Worm (Caenorhabditis elegans) whole organism, midembryonic: ENCODE measurements around the gene cdr-6.

Experiments
- T22C8.4 ChIP-seq: fragments of 200-800 bp; sonication (Bioruptor generic); IDR thresholded peaks from 2 replicates; pipeline ENCODE4 v1.3.6; 2022; ENCODE audit warnings: missing genetic modification characterization, missing compliant biosample characterization
- cog-1 ChIP-seq: sonication (generic microtip); optimal IDR thresholded peaks from 2 replicates; lab custom pipeline; 2016; ENCODE audit warnings: missing genetic modification characterization, missing compliant biosample characterization
- flt-1 ChIP-seq: fragments of 200-800 bp; sonication (Bioruptor generic); IDR thresholded peaks from 2 replicates; pipeline ENCODE4 v1.3.6; 2022; ENCODE audit warnings: missing genetic modification characterization, missing compliant biosample characterization
- klf-2 ChIP-seq: fragments of 200-800 bp; sonication (Bioruptor generic); conservative IDR thresholded peaks from 2 replicates; pipeline ENCODE4 v1.3.6; 2022; ENCODE audit warnings: missing genetic modification reagents, missing genetic modification characterization, missing compliant biosample characterization
- med-1 ChIP-seq: sonication (generic microtip); optimal IDR thresholded peaks from 2 replicates; lab custom pipeline; 2017; ENCODE audit warnings: missing genetic modification characterization, mild to moderate bottlenecking, missing compliant biosample characterization, antibody characterized with exemption, missing genetic modification reagents; ENCODE audit not compliant: insufficient read depth
- ref-1 ChIP-seq: fragments of 200-800 bp; sonication (Bioruptor generic); conservative IDR thresholded peaks from 2 replicates; pipeline ENCODE4 v1.3.6; 2022; ENCODE audit warnings: missing genetic modification reagents, missing genetic modification characterization, missing compliant biosample characterization
- tab-1 ChIP-seq: fragments of 200-800 bp; sonication (Bioruptor generic); IDR thresholded peaks from 2 replicates; pipeline ENCODE4 v1.3.6; 2022; ENCODE audit warnings: missing genetic modification characterization, missing compliant biosample characterization
- ztf-23 ChIP-seq: fragments of 200-800 bp; sonication (Bioruptor generic); IDR thresholded peaks from 2 replicates; pipeline ENCODE4 v1.3.6; 2022; ENCODE audit warnings: missing genetic modification reagents, missing genetic modification characterization, missing compliant biosample characterization
- ztf-29 ChIP-seq: fragments of 200-800 bp; sonication (Bioruptor generic); IDR thresholded peaks from 2 replicates; pipeline ENCODE4 v1.3.6; 2022; ENCODE audit warnings: missing genetic modification reagents, missing genetic modification characterization, missing compliant biosample characterization

The cdr-6 gene

DNA sequence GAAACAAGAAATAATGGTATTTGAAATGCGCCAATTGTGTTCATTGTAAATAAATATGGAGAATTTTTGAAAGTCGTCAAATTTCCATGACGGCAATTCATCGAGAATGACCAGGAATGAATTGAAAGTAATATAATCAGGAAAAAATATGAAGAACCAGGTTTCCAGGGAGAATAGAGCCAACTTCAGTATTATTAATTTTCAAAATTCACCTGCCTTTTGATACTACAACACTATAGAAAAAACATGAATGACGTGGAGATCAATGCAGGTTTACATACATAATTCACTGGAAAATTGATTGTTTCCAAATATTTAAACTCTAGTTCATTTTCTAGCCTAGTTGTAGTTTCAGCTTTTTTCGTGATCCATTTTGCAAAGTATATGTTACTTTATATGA lies 20.2 kb upstream of the cdr-6 start, which contains the start of gene srh-25:
Gene srh-25, minus strand, starts transcription at position 101 of the 400 bp plus-strand sequence.
- TF ChIP-seq ztf-23 (GFP tag; lab: Robert Waterston, UW) (no peak), med-1 (no peak), T22C8.4 (GFP tag; lab: Robert Waterston, UW) (no peak), flt-1 (GFP tag; lab: Robert Waterston, UW) (no peak), klf-2 (no peak), ztf-29 (GFP tag; lab: Robert Waterston, UW) (no peak), cog-1 (tag; lab: Kevin White, UChicago) (no peak), tab-1 (GFP tag; lab: Robert Waterston, UW) (no peak), ref-1 (GFP tag; lab: Robert Waterston, UW) (no peak)

DNA sequence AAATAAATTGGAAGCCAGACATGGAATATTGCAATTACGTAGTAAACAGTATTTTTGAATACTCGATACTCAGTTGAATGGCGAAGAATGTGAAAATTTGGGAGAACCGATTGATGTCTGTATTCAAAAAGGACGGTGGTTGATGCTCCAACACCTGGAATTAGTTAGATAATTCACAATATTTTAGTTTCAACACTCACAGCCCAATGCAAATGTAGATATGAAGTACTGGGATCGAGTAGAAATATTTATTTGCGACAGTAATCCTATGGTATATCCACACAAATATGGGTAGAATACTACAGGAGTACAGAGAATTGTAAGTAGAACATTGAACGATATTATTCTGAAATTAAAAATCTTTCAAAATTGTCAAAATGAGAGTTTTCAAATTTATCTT lies 19.6 kb upstream of the cdr-6 start:
- TF ChIP-seq T22C8.4 (GFP tag; lab: Robert Waterston, UW) (no peak), cog-1 (tag; lab: Kevin White, UChicago) (no peak), tab-1 (GFP tag; lab: Robert Waterston, UW) (no peak), ztf-23 (GFP tag; lab: Robert Waterston, UW) (no peak), klf-2 (no peak), ref-1 (GFP tag; lab: Robert Waterston, UW) (no peak), ztf-29 (GFP tag; lab: Robert Waterston, UW) (no peak), med-1 (no peak), flt-1 (GFP tag; lab: Robert Waterston, UW) (no peak)

DNA sequence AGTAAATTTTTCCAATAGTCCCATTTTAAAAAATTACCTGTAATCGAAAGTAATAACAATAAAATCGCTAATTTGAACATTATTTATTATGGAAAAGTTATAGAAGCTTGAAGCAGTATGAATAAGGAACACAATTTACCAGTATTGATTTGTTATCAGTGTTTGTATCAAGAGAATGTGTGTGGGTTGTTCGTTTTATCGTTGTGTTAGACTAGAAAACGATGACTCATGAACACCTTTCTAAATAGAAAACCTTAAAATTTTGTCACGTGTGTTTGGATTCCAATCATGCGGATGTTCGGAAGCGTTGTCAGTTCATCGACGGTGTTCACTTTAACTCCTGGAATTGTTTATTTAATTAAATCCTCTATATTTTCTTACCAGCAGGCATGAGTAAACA lies 18.6 kb upstream of the cdr-6 start, which contains the start of gene C54D10.13:
Gene C54D10.13, minus strand, starts transcription at position 179 of the 400 bp plus-strand sequence.
- TF ChIP-seq ztf-29 (GFP tag; lab: Robert Waterston, UW): no peak
- TF ChIP-seq ztf-23 (GFP tag; lab: Robert Waterston, UW): no peak
- no peak for TF ChIP-seq T22C8.4 (GFP tag; lab: Robert Waterston, UW)
- TF ChIP-seq tab-1 (GFP tag; lab: Robert Waterston, UW): no peak
- TF ChIP-seq cog-1 (tag; lab: Kevin White, UChicago): no peak
- no peak for TF ChIP-seq flt-1 (GFP tag; lab: Robert Waterston, UW)
- no peak for TF ChIP-seq ref-1 (GFP tag; lab: Robert Waterston, UW)
- no peak for TF ChIP-seq klf-2
- TF ChIP-seq med-1: no peak

DNA sequence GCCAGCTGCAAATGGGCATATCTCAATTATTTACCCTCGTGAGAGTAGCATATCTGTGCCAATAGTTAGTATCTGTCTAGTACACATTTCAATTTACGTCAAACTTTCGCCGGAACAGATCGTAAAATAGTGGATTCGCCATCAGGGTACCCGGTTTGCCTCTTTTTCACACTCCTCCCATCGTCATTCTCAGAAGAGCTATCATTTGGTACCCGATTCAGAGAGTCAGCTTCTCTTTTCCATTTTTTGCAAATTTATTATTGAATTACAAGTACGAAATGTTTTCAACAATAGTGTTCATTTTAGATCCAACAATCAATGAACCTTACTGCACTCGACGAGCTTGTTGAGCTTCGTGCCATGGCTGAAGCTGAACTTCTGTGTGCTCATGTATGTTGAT lies 15.5 kb upstream of the cdr-6 start, which contains the start of gene C54D10.5:
Gene C54D10.5, plus strand, starts transcription at position 301 of the 400 bp plus-strand sequence.
- no peak for TF ChIP-seq tab-1 (GFP tag; lab: Robert Waterston, UW)

DNA sequence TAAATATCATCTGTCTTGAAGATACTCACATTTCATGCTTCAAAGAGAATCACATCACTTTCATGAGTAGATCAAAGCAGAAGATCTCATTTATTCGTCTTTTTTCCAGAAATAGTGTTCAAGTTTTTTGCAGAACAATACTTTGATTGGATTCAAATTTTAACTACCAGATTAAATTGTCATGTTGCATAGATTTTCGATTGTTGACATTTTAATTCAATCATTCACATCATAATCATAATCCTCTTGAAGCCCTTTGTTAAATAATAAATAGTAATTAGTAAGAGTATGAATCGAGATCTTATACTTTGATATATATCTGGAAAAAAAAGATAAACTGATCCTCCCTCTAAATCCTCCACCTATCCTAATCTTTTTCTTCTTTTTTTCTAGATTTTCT lies 14.3 kb upstream of the cdr-6 start:
- no peak for TF ChIP-seq ref-1 (GFP tag; lab: Robert Waterston, UW)
- TF ChIP-seq cog-1 (tag; lab: Kevin White, UChicago): no peak
- TF ChIP-seq flt-1 (GFP tag; lab: Robert Waterston, UW): no peak
- TF ChIP-seq tab-1 (GFP tag; lab: Robert Waterston, UW): no peak
- TF ChIP-seq ztf-29 (GFP tag; lab: Robert Waterston, UW): no peak
- no peak for TF ChIP-seq T22C8.4 (GFP tag; lab: Robert Waterston, UW)
- TF ChIP-seq med-1: no peak
- no peak for TF ChIP-seq ztf-23 (GFP tag; lab: Robert Waterston, UW)
- no peak for TF ChIP-seq klf-2

DNA sequence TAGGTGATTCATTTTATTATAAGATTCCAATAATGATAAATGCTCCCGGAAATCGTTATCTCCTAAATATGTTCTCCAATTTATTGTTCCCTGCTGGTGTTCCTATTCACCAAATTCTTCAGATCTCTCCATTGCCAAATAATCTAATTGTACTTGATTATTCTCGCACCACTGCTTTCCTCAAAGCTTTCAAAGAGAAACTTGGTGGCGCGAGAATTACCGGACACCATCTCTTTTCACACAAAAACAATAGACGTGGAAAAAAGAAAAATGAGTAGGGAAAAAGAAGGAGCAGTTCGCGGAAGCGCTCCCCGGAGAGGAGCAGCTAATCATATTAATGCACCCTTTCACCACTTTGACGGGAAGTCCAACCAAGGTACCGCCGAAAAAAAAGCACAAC lies 7.9 kb upstream of the cdr-6 start:
- TF ChIP-seq ztf-29 (GFP tag; lab: Robert Waterston, UW) (no peak), med-1 (no peak), tab-1 (GFP tag; lab: Robert Waterston, UW) (no peak), klf-2 (no peak), flt-1 (GFP tag; lab: Robert Waterston, UW) (no peak), cog-1 (tag; lab: Kevin White, UChicago) (no peak), ztf-23 (GFP tag; lab: Robert Waterston, UW) (no peak), ref-1 (GFP tag; lab: Robert Waterston, UW) (no peak), T22C8.4 (GFP tag; lab: Robert Waterston, UW) (no peak)

DNA sequence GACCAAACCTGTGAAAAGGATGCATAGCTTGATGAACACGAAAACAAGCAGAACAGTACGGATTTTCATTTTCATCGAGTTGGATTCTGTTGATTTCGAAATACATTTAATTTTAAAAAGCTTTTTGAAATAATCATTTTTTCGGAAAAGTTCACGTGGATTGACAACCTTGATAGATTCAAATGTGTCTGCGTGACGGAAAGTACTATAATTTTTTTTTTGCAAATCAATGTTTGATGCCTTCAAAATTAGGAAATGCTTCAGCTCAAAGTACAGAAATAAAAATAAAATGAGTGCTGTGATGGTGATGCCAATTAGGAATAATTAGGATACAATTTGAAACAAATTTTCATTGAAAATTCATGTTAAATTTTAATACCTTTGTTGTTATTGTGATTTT lies 7.3 kb upstream of the cdr-6 start, which contains the start of gene C54D10.4:
Gene C54D10.4, minus strand, starts transcription at position 101 of the 400 bp plus-strand sequence.
- TF ChIP-seq ztf-23 (GFP tag; lab: Robert Waterston, UW): no peak
- TF ChIP-seq flt-1 (GFP tag; lab: Robert Waterston, UW): no peak
- no peak for TF ChIP-seq ztf-29 (GFP tag; lab: Robert Waterston, UW)
- TF ChIP-seq T22C8.4 (GFP tag; lab: Robert Waterston, UW): no peak
- TF ChIP-seq cog-1 (tag; lab: Kevin White, UChicago): no peak
- TF ChIP-seq klf-2: no peak
- TF ChIP-seq med-1: no peak
- no peak for TF ChIP-seq ref-1 (GFP tag; lab: Robert Waterston, UW)
- TF ChIP-seq tab-1 (GFP tag; lab: Robert Waterston, UW): no peak

DNA sequence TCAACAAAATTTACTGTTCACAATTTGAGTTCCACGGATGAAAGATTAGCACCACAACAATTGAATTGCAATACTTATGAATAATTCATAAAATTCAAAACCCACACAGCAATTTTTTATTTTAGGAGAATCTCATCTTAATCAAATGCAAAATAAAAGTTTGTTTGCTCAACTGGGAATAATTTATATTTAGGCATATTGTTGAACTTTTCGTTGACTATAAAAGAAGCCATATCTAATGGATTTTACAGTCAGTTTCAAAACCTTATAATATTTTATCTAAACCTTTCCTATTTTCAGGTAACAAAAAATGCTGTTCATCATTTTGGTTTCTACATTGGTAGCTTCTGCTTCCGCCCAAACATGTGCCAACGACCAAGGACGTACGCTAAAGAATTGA lies 4.8 kb upstream of the cdr-6 start, which contains the start of gene C54D10.3:
Gene C54D10.3, plus strand, starts transcription at position 301 of the 400 bp plus-strand sequence.
- TF ChIP-seq tab-1 (GFP tag; lab: Robert Waterston, UW): no peak
- TF ChIP-seq med-1: no peak
- TF ChIP-seq ref-1 (GFP tag; lab: Robert Waterston, UW): no peak
- no peak for TF ChIP-seq klf-2
- TF ChIP-seq cog-1 (tag; lab: Kevin White, UChicago): no peak
- TF ChIP-seq T22C8.4 (GFP tag; lab: Robert Waterston, UW): no peak
- TF ChIP-seq ztf-23 (GFP tag; lab: Robert Waterston, UW): no peak
- no peak for TF ChIP-seq ztf-29 (GFP tag; lab: Robert Waterston, UW)
- no peak for TF ChIP-seq flt-1 (GFP tag; lab: Robert Waterston, UW)

DNA sequence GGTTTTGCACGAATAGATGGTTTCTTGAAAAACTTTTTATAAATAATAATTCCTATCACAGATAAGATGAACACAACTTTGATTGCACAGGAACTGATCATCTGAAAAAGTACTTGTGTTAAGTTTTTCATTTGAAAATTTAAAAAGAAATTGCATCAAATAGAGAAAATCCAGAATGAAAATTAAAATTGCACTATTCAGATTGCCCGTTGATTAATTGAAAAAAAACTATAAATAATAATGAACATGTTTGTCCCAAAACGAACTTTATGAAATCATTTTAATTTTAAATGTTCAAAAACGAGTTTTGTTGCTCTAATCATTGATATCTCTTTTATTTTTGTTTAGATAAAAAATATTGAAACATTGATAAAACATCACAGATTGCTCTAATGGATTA lies 3.8 kb upstream of the cdr-6 start, which contains the start of gene cdr-3:
Gene cdr-3, minus strand, starts transcription at position 101 of the 400 bp plus-strand sequence.
- no peak for TF ChIP-seq klf-2
- TF ChIP-seq ztf-23 (GFP tag; lab: Robert Waterston, UW): no peak
- TF ChIP-seq cog-1 (tag; lab: Kevin White, UChicago): no peak
- no peak for TF ChIP-seq med-1
- no peak for TF ChIP-seq flt-1 (GFP tag; lab: Robert Waterston, UW)
- TF ChIP-seq ztf-29 (GFP tag; lab: Robert Waterston, UW): no peak
- TF ChIP-seq tab-1 (GFP tag; lab: Robert Waterston, UW): no peak
- no peak for TF ChIP-seq ref-1 (GFP tag; lab: Robert Waterston, UW)
- TF ChIP-seq T22C8.4 (GFP tag; lab: Robert Waterston, UW): no peak
